Worm (Caenorhabditis elegans): ENCODE measurements around the gene nhr-96.
"Not testable (repeated sequence)": the region's sequence is repeated elsewhere in the genome, so short reads cannot be mapped to it uniquely, and the experiment has no call there.

nhr-96 gene

ce11 chrV:2255191-2255590, 21.9 kb downstream of the nhr-96 start, which contains the start of gene F41B5.1:
F41B5.1 (plus strand) TSS chrV:2255533.
- TF ChIP-seq hmg-4 (GFP tag; optimal IDR thresholded peaks at IDR 0.05); tbx-11 (GFP tag; IDR thresholded peaks at IDR 0.05); tbx-37 (GFP tag; conservative IDR thresholded peaks at IDR 0.05): not testable (repeated sequence)

- TF ChIP-seq ama-1 (optimal IDR thresholded peaks at IDR 0.05) (no peak), hmg-4 (GFP tag; optimal IDR thresholded peaks at IDR 0.05) (no peak), pes-1 (GFP tag; IDR thresholded peaks at IDR 0.05) (no peak), B0310.2 (tag; optimal IDR thresholded peaks at IDR 0.05) (no peak), tbx-11 (GFP tag; IDR thresholded peaks at IDR 0.05) (no peak), sea-1 (GFP tag; conservative IDR thresholded peaks at IDR 0.05) (no peak), F13C5.2 (tag; optimal IDR thresholded peaks at IDR 0.05) (no peak), ceh-13 (GFP tag; optimal IDR thresholded peaks at IDR 0.05) (no peak), tbx-37 (GFP tag; conservative IDR thresholded peaks at IDR 0.05) (no peak), scrt-1 (GFP tag; IDR thresholded peaks at IDR 0.05) (no peak), hnd-1 (tag; optimal IDR thresholded peaks at IDR 0.05) (no peak), ets-7 (tag; optimal IDR thresholded peaks at IDR 0.05) (no peak), ceh-36 (tag; optimal IDR thresholded peaks at IDR 0.05) (no peak), aly-1 (tag; optimal IDR thresholded peaks at IDR 0.05) (no peak), hmbx-1 (tag; optimal IDR thresholded peaks at IDR 0.05) (no peak), tra-4 (tag; optimal IDR thresholded peaks at IDR 0.05) (no peak), flt-1 (GFP tag; IDR thresholded peaks at IDR 0.05) (no peak)
These were observed 26.5 kb downstream of the nhr-96 start, which contains the start of gene nhr-182 for ce11 chrV:2259750-2260149. nhr-182 (minus strand) TSS chrV:2259927.

ce11 chrV:2260660-2261059, 27.4 kb downstream of the nhr-96 start, which contains the start of gene F41B5.12:
F41B5.12 (plus strand) TSS chrV:2260960.
- no peak for TF ChIP-seq F13C5.2 (tag; optimal IDR thresholded peaks at IDR 0.05)
- TF ChIP-seq B0310.2 (tag; optimal IDR thresholded peaks at IDR 0.05) = no peak
- no peak for TF ChIP-seq tbx-37 (GFP tag; conservative IDR thresholded peaks at IDR 0.05)
- TF ChIP-seq aly-1 (tag; optimal IDR thresholded peaks at IDR 0.05) = no peak
- no peak for TF ChIP-seq hnd-1 (tag; optimal IDR thresholded peaks at IDR 0.05)
- TF ChIP-seq hmbx-1 (tag; optimal IDR thresholded peaks at IDR 0.05) = no peak
- no peak for TF ChIP-seq tra-4 (tag; optimal IDR thresholded peaks at IDR 0.05)
- no peak for TF ChIP-seq scrt-1 (GFP tag; IDR thresholded peaks at IDR 0.05)
- TF ChIP-seq ceh-36 (tag; optimal IDR thresholded peaks at IDR 0.05) = no peak

- TF ChIP-seq tbx-11 (GFP tag; IDR thresholded peaks at IDR 0.05) = no peak
- TF ChIP-seq aly-1 (tag; optimal IDR thresholded peaks at IDR 0.05) = no peak
- no peak for TF ChIP-seq ets-7 (tag; optimal IDR thresholded peaks at IDR 0.05)
- no peak for TF ChIP-seq tbx-37 (GFP tag; conservative IDR thresholded peaks at IDR 0.05)
These were observed 31.2 kb downstream of the nhr-96 start, which contains the start of gene nhr-183 for ce11 chrV:2264455-2264854. nhr-183 (minus strand) TSS chrV:2264634.

- TF ChIP-seq scrt-1 (GFP tag; IDR thresholded peaks at IDR 0.05) (no peak), ceh-13 (GFP tag; optimal IDR thresholded peaks at IDR 0.05) (no peak), sea-1 (GFP tag; conservative IDR thresholded peaks at IDR 0.05) (no peak), ets-7 (tag; optimal IDR thresholded peaks at IDR 0.05) (no peak), hmg-4 (GFP tag; optimal IDR thresholded peaks at IDR 0.05) (no peak), hnd-1 (tag; optimal IDR thresholded peaks at IDR 0.05) (no peak), ama-1 (optimal IDR thresholded peaks at IDR 0.05) (no peak), flt-1 (GFP tag; IDR thresholded peaks at IDR 0.05) (no peak), hmbx-1 (tag; optimal IDR thresholded peaks at IDR 0.05) (no peak), ceh-36 (tag; optimal IDR thresholded peaks at IDR 0.05) (no peak), aly-1 (tag; optimal IDR thresholded peaks at IDR 0.05) (no peak), tbx-11 (GFP tag; IDR thresholded peaks at IDR 0.05) (no peak), F13C5.2 (tag; optimal IDR thresholded peaks at IDR 0.05) (no peak), tbx-37 (GFP tag; conservative IDR thresholded peaks at IDR 0.05) (no peak), pes-1 (GFP tag; IDR thresholded peaks at IDR 0.05) (no peak)
These were observed 31.6 kb downstream of the nhr-96 start for ce11 chrV:2264925-2265324.

ce11 chrV:2266958-2267357, 33.7 kb downstream of the nhr-96 start, which contains the start of gene nhr-275:
nhr-275 (minus strand) TSS chrV:2267058.
- TF ChIP-seq sea-1 (GFP tag; conservative IDR thresholded peaks at IDR 0.05) = no peak
- TF ChIP-seq tra-4 (tag; optimal IDR thresholded peaks at IDR 0.05) = no peak

ce11 chrV:2271750-2272149, 38.5 kb downstream of the nhr-96 start, which contains the start of gene Y5H2A.1:
Y5H2A.1 (minus strand) TSS chrV:2271850.
- no peak for TF ChIP-seq hnd-1 (tag; optimal IDR thresholded peaks at IDR 0.05)
- no peak for TF ChIP-seq ceh-36 (tag; optimal IDR thresholded peaks at IDR 0.05)
- TF ChIP-seq scrt-1 (GFP tag; IDR thresholded peaks at IDR 0.05) = no peak
- no peak for TF ChIP-seq tbx-37 (GFP tag; conservative IDR thresholded peaks at IDR 0.05)
- no peak for TF ChIP-seq ets-7 (tag; optimal IDR thresholded peaks at IDR 0.05)
- TF ChIP-seq pes-1 (GFP tag; IDR thresholded peaks at IDR 0.05) = no peak
- TF ChIP-seq hmbx-1 (tag; optimal IDR thresholded peaks at IDR 0.05) = no peak
- no peak for TF ChIP-seq F13C5.2 (tag; optimal IDR thresholded peaks at IDR 0.05)
- no peak for TF ChIP-seq aly-1 (tag; optimal IDR thresholded peaks at IDR 0.05)
- TF ChIP-seq tra-4 (tag; optimal IDR thresholded peaks at IDR 0.05) = no peak
- no peak for TF ChIP-seq tbx-11 (GFP tag; IDR thresholded peaks at IDR 0.05)
- no peak for TF ChIP-seq flt-1 (GFP tag; IDR thresholded peaks at IDR 0.05)
- no peak for TF ChIP-seq B0310.2 (tag; optimal IDR thresholded peaks at IDR 0.05)
- no peak for TF ChIP-seq ceh-13 (GFP tag; optimal IDR thresholded peaks at IDR 0.05)
- no peak for TF ChIP-seq ama-1 (optimal IDR thresholded peaks at IDR 0.05)

- TF ChIP-seq sea-1 (GFP tag; conservative IDR thresholded peaks at IDR 0.05) (no peak), ceh-13 (GFP tag; optimal IDR thresholded peaks at IDR 0.05) (no peak), tra-4 (tag; optimal IDR thresholded peaks at IDR 0.05) (no peak), hmg-4 (GFP tag; optimal IDR thresholded peaks at IDR 0.05) (no peak), B0310.2 (tag; optimal IDR thresholded peaks at IDR 0.05) (no peak), hmbx-1 (tag; optimal IDR thresholded peaks at IDR 0.05) (no peak), aly-1 (tag; optimal IDR thresholded peaks at IDR 0.05) (no peak), F13C5.2 (tag; optimal IDR thresholded peaks at IDR 0.05) (no peak), scrt-1 (GFP tag; IDR thresholded peaks at IDR 0.05) (no peak), ets-7 (tag; optimal IDR thresholded peaks at IDR 0.05) (no peak), tbx-37 (GFP tag; conservative IDR thresholded peaks at IDR 0.05) (no peak), flt-1 (GFP tag; IDR thresholded peaks at IDR 0.05) (no peak), hnd-1 (tag; optimal IDR thresholded peaks at IDR 0.05) (no peak), pes-1 (GFP tag; IDR thresholded peaks at IDR 0.05) (no peak)
These were observed 41.1 kb downstream of the nhr-96 start, which contains the start of the genes Y5H2A.4 and abu-4 for ce11 chrV:2274253-2274892. Y5H2A.4 (minus strand) TSS chrV:2274353. abu-4 (plus strand) TSS chrV:2274842.
